Worm (Caenorhabditis elegans) whole organism, late embryonic: ENCODE results near the gene F26F2.3.

Source experiments
- ama-1 ChIP-seq: fragments of 150-350 bp; optimal IDR thresholded peaks from 2 replicates; lab custom pipeline; 2014
- ceh-24 ChIP-seq: sonication (generic microtip); optimal IDR thresholded peaks from 2 replicates; lab custom pipeline; 2016; ENCODE audit warnings: mild to moderate bottlenecking, missing genetic modification characterization, missing compliant biosample characterization
- ceh-34 ChIP-seq: sonication (generic microtip); optimal IDR thresholded peaks from 2 replicates; lab custom pipeline; 2016; ENCODE audit warnings: mild to moderate bottlenecking, missing genetic modification characterization, missing compliant biosample characterization
- fkh-10 ChIP-seq: fragments of 150-350 bp; optimal IDR thresholded peaks from 2 replicates; lab custom pipeline; 2014; ENCODE audit warnings: missing biosample characterization, missing genetic modification reagents, missing genetic modification characterization
- hlh-13 ChIP-seq: fragments of 200-800 bp; sonication (Bioruptor generic); optimal IDR thresholded peaks from 2 replicates; lab custom pipeline; 2018; ENCODE audit warnings: mild to moderate bottlenecking, missing genetic modification characterization, missing compliant biosample characterization
- lim-6 ChIP-seq: sonication (generic microtip); optimal IDR thresholded peaks from 2 replicates; lab custom pipeline; 2016; ENCODE audit warnings: missing genetic modification characterization, missing compliant biosample characterization
- nhr-11 ChIP-seq: fragments of 150-350 bp; optimal IDR thresholded peaks from 2 replicates; lab custom pipeline; 2014; ENCODE audit warnings: missing biosample characterization, missing genetic modification characterization
- pha-4 ChIP-seq: fragments of 150-350 bp; optimal IDR thresholded peaks from 2 replicates; lab custom pipeline; 2018; ENCODE audit warnings: missing biosample characterization, missing genetic modification reagents, missing genetic modification characterization
- rnt-1 ChIP-seq: sonication (generic microtip); optimal IDR thresholded peaks from 2 replicates; lab custom pipeline; 2016; ENCODE audit warnings: missing genetic modification characterization, missing compliant biosample characterization
- sox-4 ChIP-seq: sonication (generic microtip); optimal IDR thresholded peaks from 2 replicates; lab custom pipeline; 2017; ENCODE audit warnings: mild to moderate bottlenecking, missing genetic modification characterization, inconsistent platforms, missing compliant biosample characterization
- tbx-2 ChIP-seq: sonication (generic microtip); optimal IDR thresholded peaks from 2 replicates; lab custom pipeline; 2016; ENCODE audit warnings: missing genetic modification characterization, missing compliant biosample characterization
- unc-42 ChIP-seq: sonication (generic microtip); optimal IDR thresholded peaks from 2 replicates; lab custom pipeline; 2016; ENCODE audit warnings: missing genotype, missing genetic modification characterization, missing compliant biosample characterization

ce11 chrV:20547048-20547447 is 19.3 kb downstream of the F26F2.3 start, which contains the start of gene Y38H6C.18:
- TF ChIP-seq pha-4 (tag; lab: Kevin White, UChicago) (no peak), nhr-11 (tag; lab: Kevin White, UChicago) (no peak), hlh-13 (no peak), ama-1 (lab: Kevin White, UChicago) (no peak), lim-6 (tag; lab: Kevin White, UChicago) (no peak), fkh-10 (GFP tag; lab: Kevin White, UChicago) (no peak), ceh-34 (tag; lab: Kevin White, UChicago) (no peak), sox-4 (tag; lab: Kevin White, UChicago) (no peak), unc-42 (tag; lab: Kevin White, UChicago) (no peak), rnt-1 (no peak), ceh-24 (tag; lab: Kevin White, UChicago) (no peak), tbx-2 (tag; lab: Kevin White, UChicago) (no peak)
